Fruit fly (Drosophila melanogaster) whole organism, wandering third instar larva: ENCODE data around the gene Atg4a.
A peak's percentile ranks its signal among the peaks of the same experiment; 100 is the strongest.

Experiments
- Abd-B ChIP-seq: fragments of >200 bp; optimal IDR thresholded peaks from 2 replicates; lab custom pipeline; 2017; ENCODE audit warnings: missing biosample characterization, missing genetic modification characterization
- CrebA ChIP-seq: fragments of 200-800 bp; sonication (Bioruptor generic); optimal IDR thresholded peaks from 2 replicates; lab custom pipeline; 2016; ENCODE audit warnings: missing biosample characterization, mild to moderate bottlenecking, missing genetic modification characterization, borderline replicate concordance
- Dfd ChIP-seq: fragments of >200 bp; optimal IDR thresholded peaks from 2 replicates; lab custom pipeline; 2017; ENCODE audit warnings: missing biosample characterization, missing genetic modification characterization
- Dif ChIP-seq: fragments of 200-275, 200-300 bp; sonication (Bioruptor generic); optimal IDR thresholded peaks from 2 replicates; lab custom pipeline; 2018; ENCODE audit warnings: missing biosample characterization, missing genetic modification characterization; ENCODE audit not compliant: partially characterized antibody
- GATAd ChIP-seq: sonication (Bioruptor generic); optimal IDR thresholded peaks from 2 replicates; lab custom pipeline; 2016; ENCODE audit warnings: missing biosample characterization, missing genetic modification characterization
- HLH106 ChIP-seq: fragments of 200-800 bp; optimal IDR thresholded peaks from 3 replicates; lab custom pipeline; 2019; ENCODE audit warnings: missing biosample characterization, mild to moderate bottlenecking, missing genetic modification characterization, moderate library complexity
- Hnf4 ChIP-seq: fragments of 200-800 bp; sonication (Bioruptor generic); optimal IDR thresholded peaks from 2 replicates; lab custom pipeline; 2016; ENCODE audit warnings: missing biosample characterization, mild to moderate bottlenecking, missing genetic modification characterization
- Hr78 ChIP-seq: fragments of >200 bp; optimal IDR thresholded peaks from 2 replicates; lab custom pipeline; 2017; ENCODE audit warnings: missing biosample characterization, missing genetic modification characterization
- Hr83 ChIP-seq: fragments of 200-300 bp; sonication (Bioruptor generic); optimal IDR thresholded peaks from 2 replicates; lab custom pipeline; 2016; ENCODE audit warnings: missing biosample characterization, mild to moderate bottlenecking, missing genetic modification characterization, moderate library complexity; ENCODE audit not compliant: poor library complexity, severe bottlenecking
- Jra ChIP-seq: sonication (Bioruptor generic); optimal IDR thresholded peaks from 2 replicates; lab custom pipeline; 2016; ENCODE audit warnings: missing biosample characterization, missing genetic modification characterization
- Mio ChIP-seq: sonication (Bioruptor generic); optimal IDR thresholded peaks from 2 replicates; lab custom pipeline; 2016; ENCODE audit warnings: missing biosample characterization, missing genetic modification characterization
- Myc ChIP-seq: fragments of >200 bp; optimal IDR thresholded peaks from 2 replicates; lab custom pipeline; 2017
- N ChIP-seq: fragments of >200 bp; optimal IDR thresholded peaks from 2 replicates; lab custom pipeline; 2018; ENCODE audit warnings: missing biosample characterization, missing external identifiers, missing genetic modification characterization
- OdsH ChIP-seq: fragments of 200-800 bp; sonication (Bioruptor generic); optimal IDR thresholded peaks from 2 replicates; lab custom pipeline; 2016; ENCODE audit warnings: missing biosample characterization, mild to moderate bottlenecking, missing genetic modification characterization
- Rel ChIP-seq, 2 experiments: fragments of 200-800 bp; sonication (Bioruptor generic) in 1 of 2; optimal IDR thresholded peaks; 2 replicates in 1 of 2; 3 replicates in 1 of 2; lab custom pipeline; 2016 to 2019; ENCODE audit warnings: mild to moderate bottlenecking in 2 of 2, missing biosample characterization in 2 of 2, missing genetic modification characterization in 2 of 2, moderate library complexity in 1 of 2
- br ChIP-seq: fragments of 200-800 bp; sonication (Bioruptor generic); optimal IDR thresholded peaks from 2 replicates; lab custom pipeline; 2016; ENCODE audit warnings: missing biosample characterization, missing genetic modification characterization
- brk ChIP-seq: fragments of 200-800 bp; sonication (Bioruptor generic); optimal IDR thresholded peaks from 2 replicates; lab custom pipeline; 2016; ENCODE audit warnings: missing biosample characterization, mild to moderate bottlenecking, missing genetic modification characterization
- dl ChIP-seq, 2 experiments: fragments of 175-275, 200-275 bp in 1 of 2; fragments of 200-275 bp in 1 of 2; sonication (Bioruptor generic); optimal IDR thresholded peaks; lab custom pipeline; 2018; ENCODE audit warnings: mild to moderate bottlenecking in 2 of 2, missing biosample characterization in 2 of 2, missing genetic modification characterization in 2 of 2, moderate library complexity in 2 of 2; ENCODE audit not compliant: partially characterized antibody in 2 of 2, insufficient read depth in 1 of 2
- ey ChIP-seq: fragments of 200-800 bp; sonication (Bioruptor generic); optimal IDR thresholded peaks from 2 replicates; lab custom pipeline; 2016; ENCODE audit warnings: missing biosample characterization, missing genetic modification characterization
- foxo ChIP-seq, 2 experiments: fragments of 200-800 bp; sonication (Bioruptor generic); optimal IDR thresholded peaks; 2 replicates in 1 of 2; 3 replicates in 1 of 2; lab custom pipeline; 2016 to 2017; ENCODE audit warnings: missing biosample characterization in 2 of 2, missing genetic modification characterization in 2 of 2
- fru ChIP-seq: fragments of 200-800 bp; sonication (Bioruptor generic); optimal IDR thresholded peaks from 3 replicates; lab custom pipeline; 2016; ENCODE audit warnings: missing biosample characterization, mild to moderate bottlenecking, missing genetic modification characterization
- h ChIP-seq: fragments of 200-800 bp; sonication (Bioruptor generic); optimal IDR thresholded peaks from 3 replicates; lab custom pipeline; 2016; ENCODE audit warnings: missing biosample characterization, mild to moderate bottlenecking, missing genetic modification characterization
- jim ChIP-seq: fragments of 175-275, 200-325 bp; sonication (Bioruptor generic); optimal IDR thresholded peaks from 2 replicates; lab custom pipeline; 2016; ENCODE audit warnings: missing biosample characterization, mild to moderate bottlenecking, missing genetic modification characterization
- lola ChIP-seq: fragments of >200 bp; optimal IDR thresholded peaks from 2 replicates; lab custom pipeline; 2017; ENCODE audit warnings: missing biosample characterization, missing genetic modification characterization
- pan ChIP-seq: fragments of >200 bp; optimal IDR thresholded peaks from 2 replicates; lab custom pipeline; 2017
- psq ChIP-seq: fragments of 200-800 bp; sonication (Bioruptor generic); optimal IDR thresholded peaks from 3 replicates; lab custom pipeline; 2017; ENCODE audit warnings: missing biosample characterization, mild to moderate bottlenecking, missing genetic modification characterization, moderate library complexity
- rgr ChIP-seq: fragments of 200-800 bp; sonication (Bioruptor generic); optimal IDR thresholded peaks from 3 replicates; lab custom pipeline; 2016; ENCODE audit warnings: missing biosample characterization, mild to moderate bottlenecking, missing genetic modification characterization
- tai ChIP-seq: sonication (Bioruptor generic); optimal IDR thresholded peaks from 2 replicates; lab custom pipeline; 2016; ENCODE audit warnings: missing biosample characterization, missing genetic modification characterization
- woc ChIP-seq: sonication (Bioruptor generic); optimal IDR thresholded peaks from 2 replicates; lab custom pipeline; 2016; ENCODE audit warnings: missing biosample characterization, mild to moderate bottlenecking, missing genetic modification characterization

Gene Atg4a

DNA sequence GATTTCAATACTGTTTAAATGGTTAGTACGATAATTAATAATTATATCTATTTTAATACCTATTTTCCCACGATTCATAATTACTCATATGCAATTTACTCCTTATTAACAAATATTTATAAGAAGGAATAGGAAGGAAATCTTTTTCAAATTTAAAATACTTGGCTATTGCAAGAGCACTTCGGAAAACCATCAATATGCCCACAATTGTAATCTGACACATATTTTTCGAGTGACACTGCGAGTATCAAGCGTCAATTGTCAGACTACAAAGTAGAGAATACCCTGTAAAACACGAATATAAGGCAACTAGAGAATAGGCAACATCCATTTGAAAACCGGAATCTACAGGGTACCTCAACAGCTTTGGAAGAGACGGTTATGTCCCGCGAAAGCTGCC, 32.3 kb upstream of the Atg4a start:
- TF ChIP-seq foxo (GFP tag; optimal IDR thresholded peaks at IDR 0.05; lab: Kevin White, UChicago), result peak in 1 of 2 experiments; percentile 13
- TF ChIP-seq Jra, result no peak
- TF ChIP-seq lola (GFP tag; lab: Kevin White, UChicago), result no peak

dm6 chr2L:1048846-1049245, 31.9 kb upstream of the Atg4a start:
- no peak for TF ChIP-seq ey (GFP tag; lab: Kevin White, UChicago)
- TF ChIP-seq rgr (GFP tag; lab: Kevin White, UChicago), result no peak
- no peak for TF ChIP-seq Myc (lab: Kevin White, UChicago)
- no peak for TF ChIP-seq OdsH (GFP tag; lab: Kevin White, UChicago)
- no peak for TF ChIP-seq tai
- TF ChIP-seq Mio (GFP tag; lab: Kevin White, UChicago), result no peak
- TF ChIP-seq Dif (GFP tag; lab: Kevin White, UChicago), result peak; percentile 11
- no peak for TF ChIP-seq woc

- TF ChIP-seq jim (GFP tag; lab: Kevin White, UChicago) (no peak), GATAd (GFP tag; lab: Kevin White, UChicago) (no peak), Hr83 (GFP tag; lab: Kevin White, UChicago) (no peak), Myc (lab: Kevin White, UChicago) (peak; percentile 70), lola (GFP tag; lab: Kevin White, UChicago) (peak; percentile 40), h (GFP tag; lab: Kevin White, UChicago) (no peak), rgr (GFP tag; lab: Kevin White, UChicago) (no peak), OdsH (GFP tag; lab: Kevin White, UChicago) (no peak), Abd-B (GFP tag; lab: Kevin White, UChicago) (no peak), Hr78 (GFP tag; lab: Kevin White, UChicago) (no peak), HLH106 (no peak), psq (GFP tag; lab: Kevin White, UChicago) (no peak), N (GFP tag; lab: Kevin White, UChicago) (peak; percentile 73), brk (no peak)
Measured at dm6 chr2L:1049361-1049760, 31.4 kb upstream of the Atg4a start.

DNA sequence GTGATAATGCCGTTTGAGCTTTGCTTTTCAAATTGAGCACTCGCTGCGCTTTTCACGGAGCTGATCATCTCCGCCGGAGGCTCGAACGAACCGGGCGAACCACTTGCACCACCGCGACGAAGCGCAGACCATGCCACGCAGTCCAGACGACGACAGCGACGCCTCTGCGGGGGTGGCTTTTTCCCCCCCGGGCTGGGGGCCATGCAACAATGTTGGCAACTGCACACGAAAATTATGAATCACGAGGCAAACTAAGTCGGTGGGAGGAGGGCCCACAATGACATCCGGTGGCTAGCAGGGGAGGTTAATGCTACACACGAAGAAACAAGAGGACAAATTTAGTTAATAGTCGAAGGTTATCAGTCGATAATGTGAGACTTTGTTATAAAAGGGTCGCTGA, 24.1 kb upstream of the Atg4a start:
- TF ChIP-seq Jra, result no peak
- no peak for TF ChIP-seq Dfd
- TF ChIP-seq dl (GFP tag; optimal IDR thresholded peaks at IDR 0.05; lab: Kevin White, UChicago; ENCODE audit: insufficient read depth in 1 of 2, partially characterized antibody in 2 of 2), result no peak
- no peak for TF ChIP-seq Dif (GFP tag; lab: Kevin White, UChicago)
- TF ChIP-seq foxo (GFP tag; optimal IDR thresholded peaks at IDR 0.05; lab: Kevin White, UChicago), result no peak
- TF ChIP-seq CrebA (GFP tag; lab: Kevin White, UChicago), result no peak
- no peak for TF ChIP-seq Hr78 (GFP tag; lab: Kevin White, UChicago)
- no peak for TF ChIP-seq rgr (GFP tag; lab: Kevin White, UChicago)
- no peak for TF ChIP-seq fru (GFP tag; lab: Kevin White, UChicago)
- no peak for TF ChIP-seq Hnf4 (GFP tag; lab: Kevin White, UChicago)
- TF ChIP-seq GATAd (GFP tag; lab: Kevin White, UChicago), result no peak
- TF ChIP-seq Rel (GFP tag; optimal IDR thresholded peaks at IDR 0.05; lab: Kevin White, UChicago), result no peak
- TF ChIP-seq Rel (tag; optimal IDR thresholded peaks at IDR 0.05; lab: Kevin White, UChicago), result no peak
- no peak for TF ChIP-seq br
- TF ChIP-seq woc, result no peak
- no peak for TF ChIP-seq HLH106
- no peak for TF ChIP-seq pan (lab: Kevin White, UChicago)

DNA sequence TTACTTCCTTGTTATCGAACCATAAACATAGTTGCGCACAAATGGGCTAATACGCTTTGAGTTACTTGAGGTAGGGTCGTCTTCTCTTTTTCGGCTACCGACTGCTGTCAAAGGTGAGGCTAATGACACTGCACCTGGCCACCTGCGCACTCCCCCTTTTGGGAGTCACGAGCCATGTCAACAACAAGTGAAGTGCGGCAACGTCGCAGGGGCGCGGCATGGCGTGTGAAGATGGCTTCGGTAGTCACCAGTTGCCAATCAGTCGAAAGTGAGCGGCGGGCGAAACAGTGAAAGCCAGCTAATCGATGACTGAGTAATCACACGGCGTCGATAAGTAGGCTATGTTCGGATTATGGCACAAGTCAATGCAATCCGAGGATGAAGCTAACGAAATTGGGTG, 23.2 kb upstream of the Atg4a start:
- no peak for TF ChIP-seq rgr (GFP tag; lab: Kevin White, UChicago)
